Fruit fly (Drosophila melanogaster): Measurements from ENCODE around the gene Smyd5.

- TF ChIP-seq fru (GFP tag; optimal IDR thresholded peaks at IDR 0.05) (no peak), foxo (GFP tag; optimal IDR thresholded peaks at IDR 0.05) (no peak), Rel (GFP tag; optimal IDR thresholded peaks at IDR 0.05) (no peak), Rel (tag; optimal IDR thresholded peaks at IDR 0.05) (no peak), tai (GFP tag; optimal IDR thresholded peaks at IDR 0.05) (no peak), lola (GFP tag; optimal IDR thresholded peaks at IDR 0.05) (no peak), Vsx2 (GFP tag; optimal IDR thresholded peaks at IDR 0.05; ENCODE audit: partially characterized antibody) (no peak), Jra (GFP tag; optimal IDR thresholded peaks at IDR 0.05) (no peak)
These were observed 49.5 kb upstream of the Smyd5 start for dm6 chr3R:21267972-21268512.
